Fruit fly (Drosophila melanogaster): ENCODE measurements around the gene CG4842.

The CG4842 gene

dm6 chr3L:16359219-16359748 lies 8.9 kb upstream of the CG4842 start, which contains the start of gene ringer:
ringer (minus strand) TSS chr3L:16359428.
- TF ChIP-seq EcR (GFP tag; optimal IDR thresholded peaks at IDR 0.05) (no peak), pan (optimal IDR thresholded peaks at IDR 0.05) (no peak)

DNA sequence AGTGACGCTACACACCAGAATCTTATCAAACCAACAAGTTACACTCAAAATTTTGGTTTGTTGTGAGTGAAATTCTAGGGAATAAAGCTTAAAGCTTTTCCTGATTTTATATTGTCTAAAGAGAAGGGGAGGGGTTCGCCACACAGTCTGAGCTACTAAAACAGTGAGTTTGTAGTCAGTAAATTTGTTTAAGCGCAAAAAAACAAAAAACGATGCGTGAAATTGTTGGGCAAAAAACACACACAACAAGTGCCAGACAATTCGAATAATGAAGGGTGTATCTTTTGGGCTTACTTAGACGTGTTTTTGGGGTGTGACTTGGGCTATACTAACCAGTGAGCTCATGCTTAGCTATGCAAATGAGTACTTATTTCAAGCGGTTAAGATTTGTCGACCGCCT lies 8.4 kb upstream of the CG4842 start:
- TF ChIP-seq psq (optimal IDR thresholded peaks at IDR 0.05): no peak
- TF ChIP-seq Dll (optimal IDR thresholded peaks at IDR 0.05): no peak
- TF ChIP-seq EcR (GFP tag; optimal IDR thresholded peaks at IDR 0.05): no peak
- no peak for TF ChIP-seq usp (GFP tag; optimal IDR thresholded peaks at IDR 0.05)
- no peak for TF ChIP-seq CG8478 (optimal IDR thresholded peaks at IDR 0.05)
- no peak for TF ChIP-seq pan (optimal IDR thresholded peaks at IDR 0.05)

dm6 chr3L:16361200-16361815 lies 6.9 kb upstream of the CG4842 start:
- no peak for TF ChIP-seq usp (GFP tag; optimal IDR thresholded peaks at IDR 0.05)
- no peak for TF ChIP-seq psq (optimal IDR thresholded peaks at IDR 0.05)
- TF ChIP-seq pan (optimal IDR thresholded peaks at IDR 0.05): no peak
- TF ChIP-seq CG8478 (optimal IDR thresholded peaks at IDR 0.05): no peak

- TF ChIP-seq pan (optimal IDR thresholded peaks at IDR 0.05) (no peak), EcR (GFP tag; optimal IDR thresholded peaks at IDR 0.05) (no peak), usp (GFP tag; optimal IDR thresholded peaks at IDR 0.05) (no peak), Dll (optimal IDR thresholded peaks at IDR 0.05) (no peak), CG8478 (optimal IDR thresholded peaks at IDR 0.05) (no peak), psq (optimal IDR thresholded peaks at IDR 0.05) (no peak)
These were observed 6.0 kb upstream of the CG4842 start, which contains the start of gene Cpr72Ea for dm6 chr3L:16362119-16362653. Cpr72Ea (plus strand) TSS chr3L:16362603.

DNA sequence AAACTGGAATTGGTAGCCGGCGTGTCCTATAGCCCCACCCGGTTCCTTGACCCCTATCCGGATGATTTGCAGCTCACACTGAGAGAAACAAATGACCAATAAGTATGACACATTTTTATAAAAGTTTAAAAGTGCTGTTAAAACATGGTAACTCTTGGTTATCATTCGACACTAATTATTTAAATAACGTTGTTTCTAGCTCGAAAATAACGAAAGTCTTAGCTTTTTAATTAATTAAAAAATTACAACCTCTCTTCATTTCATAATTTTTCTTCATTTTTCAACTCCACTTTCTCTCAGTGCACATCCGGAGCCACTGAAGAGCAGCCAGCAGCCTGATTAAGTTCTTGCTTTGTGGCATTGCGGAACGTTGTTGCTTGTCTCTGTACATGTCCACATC lies 4.0 kb upstream of the CG4842 start:
- TF ChIP-seq CG8478 (optimal IDR thresholded peaks at IDR 0.05) (no peak), Dll (optimal IDR thresholded peaks at IDR 0.05) (no peak), EcR (GFP tag; optimal IDR thresholded peaks at IDR 0.05) (no peak), pan (optimal IDR thresholded peaks at IDR 0.05) (no peak)

dm6 chr3L:16364599-16364998 lies 3.6 kb upstream of the CG4842 start, which contains the start of gene Cpr72Eb:
Cpr72Eb (plus strand) TSS chr3L:16364899.
- TF ChIP-seq Dll (optimal IDR thresholded peaks at IDR 0.05) (no peak), CG8478 (optimal IDR thresholded peaks at IDR 0.05) (no peak), EcR (GFP tag; optimal IDR thresholded peaks at IDR 0.05) (no peak), psq (optimal IDR thresholded peaks at IDR 0.05) (no peak), pan (optimal IDR thresholded peaks at IDR 0.05) (no peak), usp (GFP tag; optimal IDR thresholded peaks at IDR 0.05) (no peak)

- no peak for TF ChIP-seq CG8478 (optimal IDR thresholded peaks at IDR 0.05)
- no peak for TF ChIP-seq usp (GFP tag; optimal IDR thresholded peaks at IDR 0.05)
- no peak for TF ChIP-seq EcR (GFP tag; optimal IDR thresholded peaks at IDR 0.05)
- TF ChIP-seq pan (optimal IDR thresholded peaks at IDR 0.05): no peak
- TF ChIP-seq psq (optimal IDR thresholded peaks at IDR 0.05): no peak
- TF ChIP-seq Dll (optimal IDR thresholded peaks at IDR 0.05): no peak
These were observed 949 bp upstream of the CG4842 start, which contains the start of gene Cpr72Ec for dm6 chr3L:16367240-16367639. Cpr72Ec (minus strand) TSS chr3L:16367340.

DNA sequence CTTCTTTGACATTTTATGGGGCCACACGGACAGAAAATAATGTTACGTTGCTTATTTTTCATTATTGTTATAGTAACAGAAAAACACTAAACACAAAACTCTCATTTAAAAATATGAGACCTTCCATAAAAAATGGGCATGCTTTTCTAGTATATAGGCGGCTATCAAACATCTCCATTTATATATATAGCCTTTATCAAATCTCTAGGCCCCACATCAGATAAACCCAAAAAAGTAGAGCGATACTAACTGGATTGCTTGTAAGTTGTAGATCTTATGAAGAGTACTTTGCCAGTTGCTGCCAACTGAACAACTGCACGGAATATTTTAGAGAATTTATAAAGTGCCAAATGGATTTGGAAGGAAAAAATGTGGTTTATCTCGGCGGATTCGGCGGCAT lies 1.3 kb downstream of the CG4842 start, which contains the start of gene CG18814:
CG18814 (plus strand) TSS at position 301 of the 400 bp plus-strand sequence.
- TF ChIP-seq CG8478 (optimal IDR thresholded peaks at IDR 0.05) (no peak), Dll (optimal IDR thresholded peaks at IDR 0.05) (no peak), usp (GFP tag; optimal IDR thresholded peaks at IDR 0.05) (no peak), pan (optimal IDR thresholded peaks at IDR 0.05) (no peak), psq (optimal IDR thresholded peaks at IDR 0.05) (no peak), EcR (GFP tag; optimal IDR thresholded peaks at IDR 0.05) (no peak)

DNA sequence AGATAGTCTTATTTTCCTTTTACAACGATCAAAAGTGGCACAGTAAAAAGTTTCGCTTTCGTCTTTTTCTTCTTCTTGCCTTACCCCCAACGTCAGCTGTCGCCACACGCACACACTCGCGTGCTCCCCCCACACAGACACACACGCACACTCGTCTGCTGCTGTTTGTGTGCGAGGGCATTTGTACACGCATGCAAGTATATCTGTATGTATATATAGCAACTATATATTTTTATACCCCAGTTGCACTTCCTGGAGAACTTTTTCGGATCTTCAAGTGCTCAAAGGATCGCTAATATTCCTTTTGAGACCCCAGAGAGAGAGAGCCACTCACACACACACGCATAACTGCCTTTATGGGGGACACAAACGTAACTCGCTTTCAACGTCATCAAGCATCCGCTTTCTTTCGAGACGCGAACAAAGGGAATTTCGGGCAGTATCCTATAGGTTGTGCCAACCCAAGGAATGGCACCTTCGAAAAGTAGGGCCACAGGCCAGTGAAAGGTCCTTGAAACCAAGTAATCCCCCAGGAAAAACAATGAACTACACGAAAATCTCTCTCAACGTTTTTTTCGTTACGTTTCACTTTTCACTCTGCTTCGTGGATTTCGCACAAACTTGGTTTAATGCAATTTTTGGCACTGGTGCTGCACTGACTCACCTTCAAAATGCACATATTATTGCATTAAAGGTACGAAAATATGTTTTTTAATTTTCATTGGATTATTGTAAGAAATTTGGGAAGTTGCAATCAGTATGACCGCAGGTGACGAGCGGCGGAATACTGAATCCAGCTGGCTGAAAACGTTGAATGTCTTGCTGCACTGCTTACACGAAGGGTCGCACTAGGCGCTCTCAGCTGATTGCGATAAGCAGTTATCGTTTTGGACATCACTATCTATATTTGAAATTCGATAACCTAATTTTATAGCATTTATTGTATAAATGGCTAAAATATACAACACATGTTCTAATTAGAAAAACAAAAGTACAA lies 9.9 kb downstream of the CG4842 start, which contains the start of gene roq:
roq (minus strand) TSS at position 799 of the 997 bp plus-strand sequence.
- TF ChIP-seq Dll (optimal IDR thresholded peaks at IDR 0.05): no peak
- peak; percentile 9 for TF ChIP-seq CG8478 (optimal IDR thresholded peaks at IDR 0.05)

- TF ChIP-seq EcR (GFP tag; optimal IDR thresholded peaks at IDR 0.05): no peak
- no peak for TF ChIP-seq Dll (optimal IDR thresholded peaks at IDR 0.05)
- no peak for TF ChIP-seq usp (GFP tag; optimal IDR thresholded peaks at IDR 0.05)
- TF ChIP-seq CG8478 (optimal IDR thresholded peaks at IDR 0.05): no peak
- TF ChIP-seq pan (optimal IDR thresholded peaks at IDR 0.05): no peak
- TF ChIP-seq psq (optimal IDR thresholded peaks at IDR 0.05): no peak
These were observed 12.6 kb downstream of the CG4842 start for dm6 chr3L:16380770-16381169.

DNA sequence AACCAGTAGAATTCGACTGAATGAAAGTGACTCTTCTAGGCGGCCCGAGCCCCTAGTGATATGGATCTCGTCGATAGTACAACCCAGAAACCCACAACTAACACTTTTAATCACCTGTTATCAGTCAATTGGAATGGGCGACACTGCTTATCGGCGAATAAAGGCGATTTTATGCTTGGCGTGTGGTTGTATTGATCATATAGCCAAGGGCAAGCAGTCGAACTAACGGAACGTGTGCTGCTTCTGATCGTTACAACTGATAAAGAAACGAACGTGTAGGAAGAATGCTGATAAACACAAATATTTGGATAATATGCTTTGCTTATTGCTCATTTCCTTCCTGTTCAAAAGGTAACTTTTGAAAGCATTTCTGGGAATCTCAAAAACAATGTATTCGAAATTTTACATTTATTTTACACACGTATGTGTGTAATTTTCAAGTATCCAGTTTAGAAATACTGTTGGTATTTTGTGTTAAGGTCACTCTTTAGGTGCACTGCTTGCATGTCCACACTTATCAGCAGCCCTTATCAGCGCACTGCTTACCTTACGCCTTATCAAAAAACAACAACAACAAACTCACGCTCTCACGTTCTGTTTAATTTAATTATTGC lies 13.1 kb downstream of the CG4842 start, which contains the start of gene Agpat4:
Agpat4 (minus strand) TSS at position 387 of the 614 bp plus-strand sequence.
- TF ChIP-seq pan (optimal IDR thresholded peaks at IDR 0.05) (no peak), Dll (optimal IDR thresholded peaks at IDR 0.05) (no peak)
